Worm (Caenorhabditis elegans) whole organism, L2 larva: ENCODE measurements around the gene nhr-107.

Experiments
- C34F6.9 ChIP-seq: fragments of 150-350 bp; optimal IDR thresholded peaks from 2 replicates; lab custom pipeline; 2014; ENCODE audit warnings: missing biosample characterization, missing genetic modification characterization
- ama-1 ChIP-seq: fragments of 150-350 bp; optimal IDR thresholded peaks from 2 replicates; lab custom pipeline; 2018; ENCODE audit warnings: inconsistent platforms
- ceh-16 ChIP-seq: fragments of 150-350 bp; optimal IDR thresholded peaks from 2 replicates; lab custom pipeline; 2014; ENCODE audit warnings: missing biosample characterization, missing genetic modification characterization
- fos-1 ChIP-seq: fragments of 150-350 bp; optimal IDR thresholded peaks from 2 replicates; lab custom pipeline; 2014; ENCODE audit warnings: missing biosample characterization, missing genetic modification characterization
- lin-39 ChIP-seq: fragments of 150-350 bp; optimal IDR thresholded peaks from 2 replicates; lab custom pipeline; 2014; ENCODE audit warnings: missing biosample characterization, missing genetic modification reagents, missing genetic modification characterization
- mdl-1 ChIP-seq, 2 experiments: fragments of 150-350 bp in 1 of 2; sonication (generic microtip) in 1 of 2; optimal IDR thresholded peaks; 2 replicates each; lab custom pipeline; 2017; ENCODE audit warnings: missing biosample characterization in 2 of 2, missing genetic modification characterization in 2 of 2
- nhr-237 ChIP-seq: fragments of 150-350 bp; optimal IDR thresholded peaks from 2 replicates; lab custom pipeline; 2014; ENCODE audit warnings: missing biosample characterization, missing genetic modification characterization
- nhr-6 ChIP-seq: fragments of 150-350 bp; optimal IDR thresholded peaks from 2 replicates; lab custom pipeline; 2014; ENCODE audit warnings: missing biosample characterization, missing genetic modification characterization
- peb-1 ChIP-seq: fragments of 150-350 bp; optimal IDR thresholded peaks from 2 replicates; lab custom pipeline; 2014; ENCODE audit warnings: missing biosample characterization, missing genetic modification characterization
- skn-1 ChIP-seq: sonication (generic microtip); optimal IDR thresholded peaks from 2 replicates; lab custom pipeline; 2017; ENCODE audit warnings: missing biosample characterization, missing genetic modification characterization
- snpc-4 ChIP-seq: fragments of 150-350 bp; optimal IDR thresholded peaks from 2 replicates; lab custom pipeline; 2014; ENCODE audit warnings: missing biosample characterization, missing genetic modification characterization
- unc-39 ChIP-seq: fragments of 150-350 bp; optimal IDR thresholded peaks from 2 replicates; lab custom pipeline; 2014; ENCODE audit warnings: missing biosample characterization, missing genetic modification characterization
- zag-1 ChIP-seq: fragments of 150-350 bp; optimal IDR thresholded peaks from 2 replicates; lab custom pipeline; 2014; ENCODE audit warnings: missing biosample characterization, missing genetic modification characterization
- ztf-11 ChIP-seq: sonication (generic microtip); optimal IDR thresholded peaks from 2 replicates; lab custom pipeline; 2017; ENCODE audit warnings: missing biosample characterization, missing genetic modification characterization

DNA sequence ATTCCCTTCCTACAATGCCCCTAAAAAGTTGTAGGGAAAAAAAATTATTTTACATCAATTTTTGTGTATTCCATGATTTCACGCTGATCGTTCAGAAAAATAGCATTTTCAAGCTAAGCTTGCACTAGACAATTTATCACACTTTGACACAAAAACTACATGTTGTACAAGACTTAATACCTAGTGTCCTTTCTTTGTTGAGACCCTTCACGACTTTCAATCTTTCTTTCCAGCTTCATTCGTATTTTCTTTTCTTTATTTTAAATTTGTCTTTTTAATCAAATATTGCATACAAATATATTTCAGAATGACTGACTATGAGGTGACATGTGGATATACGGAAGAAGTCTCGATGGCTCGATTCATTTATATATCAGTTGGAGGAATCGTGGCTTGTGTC, 49.1 kb upstream of the nhr-107 start, which contains the start of gene F20A1.2:
- TF ChIP-seq ama-1 (lab: Kevin White, UChicago) (no peak), ceh-16 (tag; lab: Kevin White, UChicago) (no peak), lin-39 (tag; lab: Kevin White, UChicago) (no peak), C34F6.9 (tag; lab: Kevin White, UChicago) (no peak), nhr-237 (tag; lab: Kevin White, UChicago) (no peak), ztf-11 (tag; lab: Kevin White, UChicago) (no peak), zag-1 (no peak), snpc-4 (tag; lab: Kevin White, UChicago) (no peak), nhr-6 (tag; lab: Kevin White, UChicago) (no peak), fos-1 (tag; lab: Kevin White, UChicago) (no peak), skn-1 (tag; lab: Kevin White, UChicago) (no peak), peb-1 (tag; lab: Kevin White, UChicago) (no peak), mdl-1 (tag; optimal IDR thresholded peaks at IDR 0.05; lab: Kevin White, UChicago) (no peak), unc-39 (tag; lab: Kevin White, UChicago) (no peak)
